Worm (Caenorhabditis elegans): Measurements from ENCODE around the gene K04A8.19.
"Not testable (repeated sequence)": the region's sequence is repeated elsewhere in the genome, so short reads cannot be mapped to it uniquely, and the experiment has no call there.

The K04A8.19 gene

DNA sequence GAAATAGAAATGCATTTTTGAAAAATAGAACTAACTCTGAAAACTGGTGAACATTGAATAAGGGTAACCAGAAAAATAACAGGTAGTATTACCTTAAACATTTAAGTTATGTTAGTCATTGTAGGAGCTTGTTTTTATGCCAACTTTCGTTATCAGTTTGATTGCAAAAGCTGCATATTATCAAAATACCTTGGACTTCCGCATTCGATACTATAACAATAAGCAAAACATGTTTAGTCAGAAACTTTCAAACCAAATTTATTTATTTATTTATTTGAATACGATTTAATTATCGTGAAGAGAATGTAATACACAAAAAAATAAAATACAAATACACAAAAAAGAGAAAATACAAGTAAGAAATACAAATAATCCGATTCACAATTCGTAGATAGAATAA lies at the start of gene K04A8.19:
K04A8.19 (minus strand) TSS at position 101 of the 400 bp plus-strand sequence.
- TF ChIP-seq tbx-11 (GFP tag; IDR thresholded peaks at IDR 0.05) (no peak), tra-4 (tag; optimal IDR thresholded peaks at IDR 0.05) (no peak), ama-1 (optimal IDR thresholded peaks at IDR 0.05) (no peak), hnd-1 (tag; optimal IDR thresholded peaks at IDR 0.05) (no peak), B0310.2 (tag; optimal IDR thresholded peaks at IDR 0.05) (no peak), ceh-36 (tag; optimal IDR thresholded peaks at IDR 0.05) (no peak), tbx-37 (GFP tag; conservative IDR thresholded peaks at IDR 0.05) (no peak), scrt-1 (GFP tag; IDR thresholded peaks at IDR 0.05) (no peak), ets-7 (tag; optimal IDR thresholded peaks at IDR 0.05) (no peak)

DNA sequence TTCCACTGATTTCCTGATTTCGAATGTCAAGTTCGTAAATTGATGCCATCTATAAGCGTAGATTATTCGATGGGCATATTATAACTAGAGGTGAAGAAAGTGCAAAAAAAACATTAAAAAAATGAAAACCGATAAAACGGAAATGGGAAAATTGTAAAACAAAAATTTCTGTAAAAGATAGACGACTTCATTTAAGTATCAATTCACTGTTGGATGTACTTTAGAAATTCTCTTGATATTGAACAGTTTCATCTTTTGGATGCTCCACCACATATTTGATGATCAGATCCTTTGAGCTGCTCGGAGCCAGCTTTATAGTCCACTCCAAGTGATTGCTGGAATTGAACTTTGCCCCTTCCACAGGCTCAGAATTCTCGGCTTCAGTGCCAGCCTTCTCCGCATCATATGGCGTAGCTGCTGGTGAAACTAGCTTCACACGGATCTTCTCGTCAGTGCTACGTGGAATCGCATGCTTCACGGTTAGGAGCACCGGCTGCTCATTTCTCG lies 48.4 kb upstream of the K04A8.19 start, which contains the start of gene ZK1055.6:
ZK1055.6 (minus strand) TSS at position 51 of the 507 bp plus-strand sequence.
- TF ChIP-seq tbx-37 (GFP tag; conservative IDR thresholded peaks at IDR 0.05) (no peak), hmg-4 (GFP tag; optimal IDR thresholded peaks at IDR 0.05) (no peak), aly-1 (tag; optimal IDR thresholded peaks at IDR 0.05) (no peak), F13C5.2 (tag; optimal IDR thresholded peaks at IDR 0.05) (no peak), hmbx-1 (tag; optimal IDR thresholded peaks at IDR 0.05) (no peak), pes-1 (GFP tag; IDR thresholded peaks at IDR 0.05) (no peak), sea-1 (GFP tag; conservative IDR thresholded peaks at IDR 0.05) (no peak), tra-4 (tag; optimal IDR thresholded peaks at IDR 0.05) (no peak), hnd-1 (tag; optimal IDR thresholded peaks at IDR 0.05) (no peak), B0310.2 (tag; optimal IDR thresholded peaks at IDR 0.05) (no peak), tbx-11 (GFP tag; IDR thresholded peaks at IDR 0.05) (no peak)

DNA sequence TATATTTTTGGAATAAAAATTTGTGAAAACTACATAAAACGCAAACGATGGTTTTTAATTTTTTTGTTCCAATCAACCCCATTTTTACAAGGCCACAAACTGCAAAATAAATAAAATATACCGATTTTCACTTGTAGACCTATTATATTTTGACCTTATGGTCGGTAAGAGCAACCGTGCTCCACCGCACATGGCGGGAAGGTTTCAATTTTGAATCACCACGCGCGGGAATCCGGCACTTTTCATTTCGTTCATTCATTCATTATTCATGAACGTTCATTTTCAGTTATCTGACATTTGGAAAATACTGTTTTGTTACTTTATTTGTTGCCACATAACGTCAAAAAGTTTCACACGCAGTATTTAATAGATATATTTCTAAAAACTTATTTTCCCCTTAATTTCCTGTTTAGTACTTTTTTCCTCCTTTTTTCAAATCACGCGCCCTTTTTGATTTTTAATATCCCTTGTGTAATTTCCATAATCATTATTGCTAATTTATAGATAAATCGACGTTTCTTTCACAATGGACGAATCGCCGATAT lies 39.6 kb upstream of the K04A8.19 start, which contains the start of gene hcp-1:
hcp-1 (plus strand) TSS at position 495 of the 545 bp plus-strand sequence.
- no peak for TF ChIP-seq hmg-4 (GFP tag; optimal IDR thresholded peaks at IDR 0.05)
- TF ChIP-seq sea-1 (GFP tag; conservative IDR thresholded peaks at IDR 0.05), result no peak
- TF ChIP-seq flt-1 (GFP tag; IDR thresholded peaks at IDR 0.05), result no peak
- no peak for TF ChIP-seq F13C5.2 (tag; optimal IDR thresholded peaks at IDR 0.05)
- no peak for TF ChIP-seq ets-7 (tag; optimal IDR thresholded peaks at IDR 0.05)
- TF ChIP-seq pes-1 (GFP tag; IDR thresholded peaks at IDR 0.05), result no peak
- no peak for TF ChIP-seq ama-1 (optimal IDR thresholded peaks at IDR 0.05)
- no peak for TF ChIP-seq B0310.2 (tag; optimal IDR thresholded peaks at IDR 0.05)
- no peak for TF ChIP-seq tra-4 (tag; optimal IDR thresholded peaks at IDR 0.05)
- no peak for TF ChIP-seq hmbx-1 (tag; optimal IDR thresholded peaks at IDR 0.05)

DNA sequence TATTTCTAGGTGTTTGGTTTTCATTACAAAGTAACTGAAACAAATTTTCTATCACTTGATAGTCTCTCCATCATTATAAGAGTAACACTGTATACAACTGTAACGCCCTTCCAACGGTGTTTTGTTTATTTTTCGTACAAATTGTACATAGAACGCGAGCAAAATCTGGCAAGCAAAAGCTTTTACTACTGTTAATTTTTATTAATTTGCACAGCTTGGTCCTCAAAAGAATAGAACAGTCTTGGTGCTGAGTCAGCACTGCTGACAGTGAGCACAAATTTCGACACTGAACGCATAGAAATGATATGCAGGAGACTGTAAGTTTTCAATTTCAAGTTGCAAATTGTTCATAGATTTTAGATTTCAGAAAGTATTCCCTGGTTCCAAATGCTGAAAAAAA lies 36.1 kb upstream of the K04A8.19 start, which contains the start of gene ZK1055.2:
ZK1055.2 (plus strand) TSS at position 301 of the 400 bp plus-strand sequence.
- TF ChIP-seq aly-1 (tag; optimal IDR thresholded peaks at IDR 0.05), result no peak
- TF ChIP-seq scrt-1 (GFP tag; IDR thresholded peaks at IDR 0.05), result no peak
- no peak for TF ChIP-seq ceh-13 (GFP tag; optimal IDR thresholded peaks at IDR 0.05)
- TF ChIP-seq hnd-1 (tag; optimal IDR thresholded peaks at IDR 0.05), result no peak

DNA sequence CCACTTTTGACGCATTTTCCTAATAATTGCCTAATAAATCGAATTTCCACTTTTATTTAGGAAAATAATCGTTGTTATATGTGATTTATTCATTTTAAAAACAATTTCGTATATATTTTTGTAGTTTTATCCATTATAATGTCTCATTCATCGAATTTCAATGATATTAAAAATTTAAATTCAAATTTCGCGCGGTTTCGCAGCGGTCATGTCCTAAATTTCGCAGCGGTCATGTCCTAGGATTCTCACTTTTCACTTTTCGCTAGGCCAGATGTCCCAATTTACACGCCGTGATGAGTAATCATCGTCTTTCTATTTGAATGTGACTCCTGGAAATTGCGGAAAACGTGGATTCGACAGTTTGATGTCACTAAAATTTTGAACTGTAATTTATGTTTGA lies 27.6 kb upstream of the K04A8.19 start, which contains the start of gene ZK1055.4:
ZK1055.4 (plus strand) TSS at position 301 of the 400 bp plus-strand sequence.
- TF ChIP-seq ceh-13 (GFP tag; optimal IDR thresholded peaks at IDR 0.05); ets-7 (tag; optimal IDR thresholded peaks at IDR 0.05); B0310.2 (tag; optimal IDR thresholded peaks at IDR 0.05): not testable (repeated sequence)

DNA sequence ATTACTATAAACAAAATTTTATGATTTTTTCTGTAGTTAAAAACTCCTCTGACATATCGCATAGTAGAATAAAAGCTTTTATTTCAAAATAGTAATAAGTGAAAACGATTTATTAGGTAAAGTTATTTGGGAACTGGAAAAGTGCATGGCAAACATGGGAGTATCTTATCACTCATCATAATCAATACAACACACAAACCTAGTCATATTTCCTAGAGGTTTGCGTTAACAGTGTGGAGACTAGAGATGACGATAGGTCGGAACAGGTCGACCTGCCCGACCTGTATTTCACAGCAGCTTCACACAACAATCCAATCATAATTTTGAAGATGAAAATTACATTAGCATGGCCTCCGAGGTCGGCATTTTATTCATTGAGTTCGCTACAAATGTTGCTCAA lies 25.8 kb upstream of the K04A8.19 start, which contains the start of gene EGAP9.3:
EGAP9.3 (minus strand) TSS at position 131 of the 400 bp plus-strand sequence.
- TF ChIP-seq ets-7 (tag; optimal IDR thresholded peaks at IDR 0.05) (no peak), pes-1 (GFP tag; IDR thresholded peaks at IDR 0.05) (no peak), tbx-37 (GFP tag; conservative IDR thresholded peaks at IDR 0.05) (no peak), F13C5.2 (tag; optimal IDR thresholded peaks at IDR 0.05) (no peak), hnd-1 (tag; optimal IDR thresholded peaks at IDR 0.05) (no peak), ceh-13 (GFP tag; optimal IDR thresholded peaks at IDR 0.05) (no peak), scrt-1 (GFP tag; IDR thresholded peaks at IDR 0.05) (no peak), sea-1 (GFP tag; conservative IDR thresholded peaks at IDR 0.05) (no peak), hmbx-1 (tag; optimal IDR thresholded peaks at IDR 0.05) (no peak), ama-1 (optimal IDR thresholded peaks at IDR 0.05) (no peak), aly-1 (tag; optimal IDR thresholded peaks at IDR 0.05) (no peak), flt-1 (GFP tag; IDR thresholded peaks at IDR 0.05) (no peak), hmg-4 (GFP tag; optimal IDR thresholded peaks at IDR 0.05) (no peak)

DNA sequence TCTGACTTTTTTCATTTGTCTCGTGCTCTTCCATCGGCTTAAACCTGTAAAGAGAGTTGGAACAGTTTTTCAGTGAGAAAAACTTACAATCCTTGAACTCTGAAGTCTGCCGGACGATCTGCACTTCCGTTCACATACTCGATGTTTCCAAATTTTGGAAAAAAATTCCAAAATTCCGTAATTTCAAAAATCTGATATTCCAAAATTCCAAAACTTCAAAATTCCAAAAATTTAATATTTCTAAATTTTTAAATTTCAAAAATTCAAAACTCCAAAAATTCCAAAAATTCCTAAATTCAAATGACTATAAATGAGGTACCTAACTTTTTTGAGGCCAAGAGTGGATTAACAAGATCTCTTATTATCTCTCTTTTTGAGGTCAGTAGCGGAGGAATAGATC lies 22.4 kb upstream of the K04A8.19 start, which contains the start of gene EGAP9.4:
EGAP9.4 (plus strand) TSS at position 301 of the 400 bp plus-strand sequence.
- TF ChIP-seq B0310.2 (tag; optimal IDR thresholded peaks at IDR 0.05), result no peak
- TF ChIP-seq sea-1 (GFP tag; conservative IDR thresholded peaks at IDR 0.05), result no peak
- no peak for TF ChIP-seq ama-1 (optimal IDR thresholded peaks at IDR 0.05)
- no peak for TF ChIP-seq aly-1 (tag; optimal IDR thresholded peaks at IDR 0.05)
- no peak for TF ChIP-seq ceh-36 (tag; optimal IDR thresholded peaks at IDR 0.05)
- no peak for TF ChIP-seq tbx-37 (GFP tag; conservative IDR thresholded peaks at IDR 0.05)
- TF ChIP-seq scrt-1 (GFP tag; IDR thresholded peaks at IDR 0.05), result no peak
- TF ChIP-seq F13C5.2 (tag; optimal IDR thresholded peaks at IDR 0.05), result no peak
- TF ChIP-seq tra-4 (tag; optimal IDR thresholded peaks at IDR 0.05), result no peak
- no peak for TF ChIP-seq pes-1 (GFP tag; IDR thresholded peaks at IDR 0.05)
- no peak for TF ChIP-seq hmg-4 (GFP tag; optimal IDR thresholded peaks at IDR 0.05)
- TF ChIP-seq hmbx-1 (tag; optimal IDR thresholded peaks at IDR 0.05), result no peak
- TF ChIP-seq flt-1 (GFP tag; IDR thresholded peaks at IDR 0.05), result no peak
- no peak for TF ChIP-seq tbx-11 (GFP tag; IDR thresholded peaks at IDR 0.05)
